Fruit fly (Drosophila melanogaster) whole organism, embryonic: ENCODE results near the gene Cyt-c-p.
A peak's percentile ranks its signal among the peaks of the same experiment; 100 is the strongest.

Experiments used
- Bgb ChIP-seq: fragments of 200-800 bp; sonication (Bioruptor generic); IDR thresholded peaks from 2 replicates; pipeline ENCODE4 v1.3.6; 2022; ENCODE audit warnings: missing biosample characterization, missing genetic modification characterization; ENCODE audit not compliant: partially characterized antibody
- CG10209 ChIP-seq: fragments of 200-800 bp; sonication (Bioruptor generic); optimal IDR thresholded peaks from 3 replicates; lab custom pipeline; 2017; ENCODE audit warnings: missing biosample characterization, mild to moderate bottlenecking, missing genetic modification characterization, missing genetic modification reagents
- CG10274 ChIP-seq: fragments of 200-800 bp; sonication (Bioruptor generic); optimal IDR thresholded peaks from 3 replicates; lab custom pipeline; 2017; ENCODE audit warnings: missing biosample characterization, mild to moderate bottlenecking, missing genetic modification characterization
- CG10462 ChIP-seq: fragments of 200-800 bp; sonication (Bioruptor generic); optimal IDR thresholded peaks from 2 replicates; lab custom pipeline; 2016; ENCODE audit warnings: missing biosample characterization, missing genetic modification characterization
- CG11398 ChIP-seq: fragments of 200-800 bp; sonication (Bioruptor generic); optimal IDR thresholded peaks from 2 replicates; lab custom pipeline; 2016; ENCODE audit warnings: missing biosample characterization, missing genetic modification characterization
- CG11723 ChIP-seq: fragments of 200-800 bp; sonication (Bioruptor generic); optimal IDR thresholded peaks from 2 replicates; lab custom pipeline; 2017; ENCODE audit warnings: missing biosample characterization, mild to moderate bottlenecking, missing genetic modification characterization
- CG12769 ChIP-seq: fragments of 200-800 bp; sonication (Bioruptor generic); optimal IDR thresholded peaks from 2 replicates; lab custom pipeline; 2019; ENCODE audit warnings: missing biosample characterization, mild to moderate bottlenecking, missing genetic modification characterization, moderate library complexity
- CG15011 ChIP-seq: fragments of 200-800 bp; sonication (Bioruptor generic); optimal IDR thresholded peaks from 3 replicates; lab custom pipeline; 2018; ENCODE audit warnings: missing biosample characterization, mild to moderate bottlenecking, missing genetic modification characterization
- CG15073 ChIP-seq: fragments of 200-800 bp; sonication (Bioruptor generic); optimal IDR thresholded peaks from 2 replicates; lab custom pipeline; 2016; ENCODE audit warnings: missing biosample characterization, missing genetic modification characterization
- CG15696 ChIP-seq: fragments of 200-800 bp; sonication (Bioruptor generic); optimal IDR thresholded peaks from 2 replicates; lab custom pipeline; 2019; ENCODE audit warnings: missing biosample characterization, mild to moderate bottlenecking, missing genetic modification characterization, moderate library complexity
- CG1603 ChIP-seq: fragments of 200-800 bp; sonication (Bioruptor generic); optimal IDR thresholded peaks from 2 replicates; lab custom pipeline; 2019; ENCODE audit warnings: missing biosample characterization, mild to moderate bottlenecking, missing genetic modification characterization, moderate library complexity
- CG17359 ChIP-seq: fragments of 200-800 bp; sonication (Bioruptor generic); optimal IDR thresholded peaks from 3 replicates; lab custom pipeline; 2018; ENCODE audit warnings: missing biosample characterization, mild to moderate bottlenecking, missing genetic modification characterization, moderate library complexity
- CG18599 ChIP-seq: fragments of 200-800 bp; sonication (Bioruptor generic); optimal IDR thresholded peaks from 3 replicates; lab custom pipeline; 2017; ENCODE audit warnings: missing biosample characterization, missing genetic modification characterization, mild to moderate bottlenecking, moderate library complexity, missing genetic modification reagents
- CG2116 ChIP-seq: fragments of 200-800 bp; sonication (Bioruptor generic); optimal IDR thresholded peaks from 3 replicates; lab custom pipeline; 2018; ENCODE audit warnings: missing biosample characterization, mild to moderate bottlenecking, missing genetic modification characterization
- CG2199 ChIP-seq: fragments of 200-800 bp; sonication (Bioruptor generic); IDR thresholded peaks from 3 replicates; pipeline ENCODE4 v1.3.6; 2022; ENCODE audit warnings: missing biosample characterization, missing genetic modification characterization
- CG31388 ChIP-seq: fragments of 200-800 bp; sonication (Bioruptor generic); optimal IDR thresholded peaks from 2 replicates; lab custom pipeline; 2016; ENCODE audit warnings: missing biosample characterization, missing genetic modification characterization
- CG3407 ChIP-seq: fragments of 200-800 bp; sonication (Bioruptor generic); optimal IDR thresholded peaks from 2 replicates; lab custom pipeline; 2018; ENCODE audit warnings: missing biosample characterization, mild to moderate bottlenecking, missing genetic modification characterization
- CG3847 ChIP-seq: fragments of 200-800 bp; sonication (Bioruptor generic); IDR thresholded peaks from 2 replicates; pipeline ENCODE4 v1.3.6; 2022; ENCODE audit warnings: missing biosample characterization, missing genetic modification characterization
- CG4328 ChIP-seq: fragments of 200-800 bp; sonication (Bioruptor generic); optimal IDR thresholded peaks from 3 replicates; lab custom pipeline; 2017; ENCODE audit warnings: missing biosample characterization, missing genetic modification reagents, missing genetic modification characterization
- CG4854 ChIP-seq: fragments of 200-800 bp; sonication (Bioruptor generic); optimal IDR thresholded peaks from 2 replicates; lab custom pipeline; 2016; ENCODE audit warnings: missing biosample characterization, missing genetic modification characterization, inconsistent platforms
- CG5180 ChIP-seq: fragments of 200-800 bp; sonication (Bioruptor generic); optimal IDR thresholded peaks from 3 replicates; lab custom pipeline; 2017; ENCODE audit warnings: missing biosample characterization, missing genetic modification characterization, mild to moderate bottlenecking, moderate library complexity, missing genetic modification reagents
- CG6683 ChIP-seq: fragments of 200-800 bp; sonication (Bioruptor generic); optimal IDR thresholded peaks from 2 replicates; lab custom pipeline; 2017; ENCODE audit warnings: missing biosample characterization, mild to moderate bottlenecking, missing genetic modification characterization, missing genetic modification reagents
- CG6689 ChIP-seq: fragments of 200-800 bp; sonication (Bioruptor generic); IDR thresholded peaks from 2 replicates; pipeline ENCODE4 v1.3.6; 2022; ENCODE audit warnings: missing biosample characterization, missing genetic modification characterization
- CG6791 ChIP-seq: fragments of 200-800 bp; sonication (Bioruptor generic); IDR thresholded peaks from 3 replicates; pipeline ENCODE4 v1.3.6; 2022; ENCODE audit warnings: missing biosample characterization, missing genetic modification characterization; ENCODE audit not compliant: partially characterized antibody
- CG7786 ChIP-seq: fragments of 200-800 bp; sonication (Bioruptor generic); optimal IDR thresholded peaks from 2 replicates; lab custom pipeline; 2016; ENCODE audit warnings: missing biosample characterization, missing genetic modification characterization
- CG8290 ChIP-seq, 3 experiments: fragments of 200-800 bp; sonication (Bioruptor generic); optimal IDR thresholded peaks; 2 replicates each; lab custom pipeline; 2016 to 2019; ENCODE audit warnings: missing biosample characterization in 3 of 3, missing genetic modification characterization in 3 of 3, mild to moderate bottlenecking in 2 of 3, moderate library complexity in 1 of 3
- CG9932 ChIP-seq: fragments of 200-800 bp; sonication (Bioruptor generic); IDR thresholded peaks from 2 replicates; pipeline ENCODE4 v1.3.6; 2022; ENCODE audit warnings: missing biosample characterization, missing genetic modification characterization
- Dip3 ChIP-seq: fragments of 200-800 bp; sonication (Bioruptor generic); optimal IDR thresholded peaks from 3 replicates; lab custom pipeline; 2016; ENCODE audit warnings: missing biosample characterization, missing genetic modification characterization
- E2f1 ChIP-seq: fragments of 200-800 bp; sonication (Bioruptor generic); IDR thresholded peaks from 2 replicates; pipeline ENCODE4 v1.3.6; 2022; ENCODE audit warnings: missing biosample characterization, missing genetic modification characterization
- Gug ChIP-seq: fragments of 200-800 bp; sonication (Bioruptor generic); IDR thresholded peaks from 4 replicates; pipeline ENCODE4 v1.3.6; 2022; ENCODE audit warnings: missing biosample characterization, missing genetic modification characterization
- H15 ChIP-seq: fragments of 200-800 bp; sonication (Bioruptor generic); IDR thresholded peaks from 3 replicates; pipeline ENCODE4 v1.3.6; 2022; ENCODE audit warnings: missing biosample characterization, missing genetic modification characterization
- HLH4C ChIP-seq: fragments of 200-800 bp; sonication (Bioruptor generic); IDR thresholded peaks from 3 replicates; pipeline ENCODE4 v1.3.6; 2022; ENCODE audit warnings: missing biosample characterization, missing genetic modification characterization; ENCODE audit not compliant: partially characterized antibody
- Hey ChIP-seq: fragments of 200-800 bp; sonication (Bioruptor generic); optimal IDR thresholded peaks from 3 replicates; lab custom pipeline; 2018; ENCODE audit warnings: missing biosample characterization, mild to moderate bottlenecking, missing genetic modification characterization
- PHDP ChIP-seq: fragments of 200-800 bp; sonication (Bioruptor generic); optimal IDR thresholded peaks from 3 replicates; lab custom pipeline; 2018; ENCODE audit warnings: missing biosample characterization, mild to moderate bottlenecking, missing genetic modification characterization, moderate library complexity
- Rx ChIP-seq: fragments of 200-800 bp; sonication (Bioruptor generic); IDR thresholded peaks from 2 replicates; pipeline ENCODE4 v1.3.6; 2022; ENCODE audit warnings: missing biosample characterization, missing genetic modification characterization
- az2 ChIP-seq: fragments of 200-800 bp; sonication (Bioruptor generic); optimal IDR thresholded peaks from 3 replicates; lab custom pipeline; 2016; ENCODE audit warnings: missing biosample characterization, missing genetic modification characterization
- bbx ChIP-seq: fragments of 200-800 bp; sonication (Bioruptor generic); IDR thresholded peaks from 2 replicates; pipeline ENCODE4 v1.3.6; 2022; ENCODE audit warnings: missing biosample characterization, missing genetic modification characterization; ENCODE audit not compliant: partially characterized antibody
- bowl ChIP-seq: fragments of 200-800 bp; sonication (Bioruptor generic); IDR thresholded peaks from 2 replicates; pipeline ENCODE4 v1.3.6; 2022; ENCODE audit warnings: missing biosample characterization, missing genetic modification characterization
- br ChIP-seq: fragments of >200 bp; optimal IDR thresholded peaks from 2 replicates; lab custom pipeline; 2017
- cad ChIP-seq: fragments of >200 bp; optimal IDR thresholded peaks from 2 replicates; lab custom pipeline; 2017; ENCODE audit warnings: missing biosample characterization, missing genetic modification characterization
- chm ChIP-seq: fragments of 200-800 bp; sonication (Bioruptor generic); IDR thresholded peaks from 2 replicates; pipeline ENCODE4 v1.3.6; 2022; ENCODE audit warnings: missing biosample characterization, missing genetic modification characterization
- crc ChIP-seq: fragments of 200-800 bp; sonication (Bioruptor generic); optimal IDR thresholded peaks from 2 replicates; lab custom pipeline; 2016; ENCODE audit warnings: missing biosample characterization, missing genetic modification characterization
- crol ChIP-seq: fragments of 200-800 bp; sonication (Bioruptor generic); IDR thresholded peaks from 2 replicates; pipeline ENCODE4 v1.3.6; 2022; ENCODE audit warnings: missing biosample characterization, missing genetic modification characterization
- dysf ChIP-seq: fragments of 200-800 bp; sonication (Bioruptor generic); IDR thresholded peaks from 3 replicates; pipeline ENCODE4 v1.3.6; 2022; ENCODE audit warnings: missing biosample characterization, missing genetic modification characterization
- ken ChIP-seq: fragments of 200-800 bp; sonication (Bioruptor generic); IDR thresholded peaks from 3 replicates; pipeline ENCODE4 v1.3.6; 2022; ENCODE audit warnings: missing biosample characterization, missing genetic modification characterization
- otp ChIP-seq: fragments of 200-800 bp; sonication (Bioruptor generic); IDR thresholded peaks from 3 replicates; pipeline ENCODE4, ENCODE4 v1.3.6; 2022; ENCODE audit warnings: missing biosample characterization, missing genetic modification characterization
- rib ChIP-seq: fragments of 200-800 bp; sonication (Bioruptor generic); IDR thresholded peaks from 2 replicates; pipeline ENCODE4 v1.3.6; 2022; ENCODE audit warnings: missing biosample characterization, missing genetic modification characterization
- shn ChIP-seq: fragments of 200-800 bp; sonication (Bioruptor generic); optimal IDR thresholded peaks from 3 replicates; lab custom pipeline; 2016; ENCODE audit warnings: missing biosample characterization, missing genetic modification characterization
- sug ChIP-seq: fragments of 200-800 bp; optimal IDR thresholded peaks from 2 replicates; lab custom pipeline; 2019; ENCODE audit warnings: missing biosample characterization, mild to moderate bottlenecking, missing genetic modification characterization, moderate library complexity
- trh ChIP-seq: fragments of 200-800 bp; sonication (Bioruptor generic); optimal IDR thresholded peaks from 2 replicates; lab custom pipeline; 2016; ENCODE audit warnings: missing biosample characterization, missing genetic modification characterization
- zf30C ChIP-seq: fragments of 200-800 bp; sonication (Bioruptor generic); optimal IDR thresholded peaks from 3 replicates; lab custom pipeline; 2018; ENCODE audit warnings: missing biosample characterization, mild to moderate bottlenecking, missing genetic modification characterization
- zfh1 ChIP-seq: fragments of 200-800 bp; sonication (Bioruptor generic); IDR thresholded peaks from 3 replicates; pipeline ENCODE4 v1.3.6; 2022; ENCODE audit warnings: missing biosample characterization, missing genetic modification characterization

Gene Cyt-c-p

dm6 chr2L:16709693-16710092, 10.0 kb upstream of the Cyt-c-p start (continued):
- TF ChIP-seq bowl (GFP tag; lab: Robert Waterston, UW) = peak; percentile 76; the same call in 1 of the 2 replicates
- peak; percentile 18 for TF ChIP-seq CG12769
- no peak for TF ChIP-seq CG15696 (tag; lab: Kevin White, UChicago)
- TF ChIP-seq crol (GFP tag; lab: Robert Waterston, UW) = no peak
- no peak for TF ChIP-seq CG6683 (GFP tag; lab: Kevin White, UChicago)
- TF ChIP-seq br (lab: Kevin White, UChicago) = no peak
- TF ChIP-seq CG8290 (GFP tag; optimal IDR thresholded peaks at IDR 0.05; lab: Kevin White, UChicago) = peak; percentile 15
- TF ChIP-seq CG8290 (tag; optimal IDR thresholded peaks at IDR 0.05; lab: Kevin White, UChicago) = peak in 1 of 2 experiments; percentile 52
- TF ChIP-seq az2 (GFP tag; lab: Kevin White, UChicago) = peak; percentile 66
- TF ChIP-seq shn (GFP tag; lab: Kevin White, UChicago) = no peak
- peak; percentile 70 for TF ChIP-seq CG1603 (tag; lab: Kevin White, UChicago)
- TF ChIP-seq HLH4C (GFP tag; lab: Robert Waterston, UW) = no peak
- TF ChIP-seq Gug = no peak
- no peak for TF ChIP-seq CG15073
- TF ChIP-seq CG11723 (GFP tag; lab: Kevin White, UChicago) = peak; percentile 49
- no peak for TF ChIP-seq CG7786
- no peak for TF ChIP-seq Hey (tag; lab: Kevin White, UChicago)
- TF ChIP-seq zf30C (GFP tag; lab: Kevin White, UChicago) = peak; percentile 13
- no peak for TF ChIP-seq H15 (GFP tag; lab: Robert Waterston, UW)
- TF ChIP-seq E2f1 = no peak
- TF ChIP-seq ken (GFP tag; lab: Robert Waterston, UW) = peak; percentile 69; the same call in 2 of the 3 replicates
- TF ChIP-seq Rx = no peak
- peak; percentile 74 for TF ChIP-seq CG9932
- TF ChIP-seq sug (tag; lab: Kevin White, UChicago) = no peak
- no peak for TF ChIP-seq CG6791 (GFP tag; lab: Robert Waterston, UW)
- TF ChIP-seq CG15011 = no peak
- TF ChIP-seq CG10274 = no peak
- peak; percentile 86 for TF ChIP-seq dysf (GFP tag; lab: Robert Waterston, UW)
- no peak for TF ChIP-seq CG2116 (GFP tag; lab: Kevin White, UChicago)
- TF ChIP-seq CG6689 (GFP tag; lab: Robert Waterston, UW) = no peak
- TF ChIP-seq chm = peak; percentile 73
- TF ChIP-seq CG18599 (GFP tag; lab: Kevin White, UChicago) = no peak
- TF ChIP-seq rib (GFP tag; lab: Robert Waterston, UW) = no peak
- TF ChIP-seq CG2199 (GFP tag; lab: Robert Waterston, UW) = no peak
- no peak for TF ChIP-seq Bgb (GFP tag; lab: Robert Waterston, UW)
- TF ChIP-seq CG31388 = no peak
- peak; percentile 9 for TF ChIP-seq trh (GFP tag; lab: Kevin White, UChicago)
- peak; percentile 69; the same call in 2 of the 3 replicates for TF ChIP-seq otp (GFP tag; lab: Robert Waterston, UW)
- no peak for TF ChIP-seq cad
- TF ChIP-seq zfh1 (GFP tag; lab: Robert Waterston, UW) = peak; percentile 80
- TF ChIP-seq CG17359 (tag; lab: Kevin White, UChicago) = no peak
- no peak for TF ChIP-seq CG4328 (GFP tag; lab: Kevin White, UChicago)
- TF ChIP-seq CG5180 (GFP tag; lab: Kevin White, UChicago) = no peak
- TF ChIP-seq Dip3 = no peak
- TF ChIP-seq CG11398 (GFP tag; lab: Kevin White, UChicago) = no peak
- peak; percentile 4 for TF ChIP-seq CG10462
- peak; percentile 81 for TF ChIP-seq PHDP
- TF ChIP-seq bbx = no peak
- TF ChIP-seq CG10209 = peak; percentile 61
- TF ChIP-seq CG3847 (GFP tag; lab: Robert Waterston, UW) = peak; percentile 69
- TF ChIP-seq crc = no peak
- peak; percentile 68 for TF ChIP-seq CG3407 (GFP tag; lab: Kevin White, UChicago)
- TF ChIP-seq CG4854 (GFP tag; lab: Kevin White, UChicago) = no peak
